Worm (Caenorhabditis elegans) whole organism, midembryonic: ENCODE measurements around the gene blos-7.

Experiments
- T22C8.4 ChIP-seq: fragments of 200-800 bp; sonication (Bioruptor generic); IDR thresholded peaks from 2 replicates; pipeline ENCODE4 v1.3.6; 2022; ENCODE audit warnings: missing genetic modification characterization, missing compliant biosample characterization
- cog-1 ChIP-seq: sonication (generic microtip); optimal IDR thresholded peaks from 2 replicates; lab custom pipeline; 2016; ENCODE audit warnings: missing genetic modification characterization, missing compliant biosample characterization
- flt-1 ChIP-seq: fragments of 200-800 bp; sonication (Bioruptor generic); IDR thresholded peaks from 2 replicates; pipeline ENCODE4 v1.3.6; 2022; ENCODE audit warnings: missing genetic modification characterization, missing compliant biosample characterization
- klf-2 ChIP-seq: fragments of 200-800 bp; sonication (Bioruptor generic); conservative IDR thresholded peaks from 2 replicates; pipeline ENCODE4 v1.3.6; 2022; ENCODE audit warnings: missing genetic modification reagents, missing genetic modification characterization, missing compliant biosample characterization
- med-1 ChIP-seq: sonication (generic microtip); optimal IDR thresholded peaks from 2 replicates; lab custom pipeline; 2017; ENCODE audit warnings: missing genetic modification characterization, mild to moderate bottlenecking, missing compliant biosample characterization, antibody characterized with exemption, missing genetic modification reagents; ENCODE audit not compliant: insufficient read depth
- ref-1 ChIP-seq: fragments of 200-800 bp; sonication (Bioruptor generic); conservative IDR thresholded peaks from 2 replicates; pipeline ENCODE4 v1.3.6; 2022; ENCODE audit warnings: missing genetic modification reagents, missing genetic modification characterization, missing compliant biosample characterization
- tab-1 ChIP-seq: fragments of 200-800 bp; sonication (Bioruptor generic); IDR thresholded peaks from 2 replicates; pipeline ENCODE4 v1.3.6; 2022; ENCODE audit warnings: missing genetic modification characterization, missing compliant biosample characterization
- ztf-23 ChIP-seq: fragments of 200-800 bp; sonication (Bioruptor generic); IDR thresholded peaks from 2 replicates; pipeline ENCODE4 v1.3.6; 2022; ENCODE audit warnings: missing genetic modification reagents, missing genetic modification characterization, missing compliant biosample characterization
- ztf-29 ChIP-seq: fragments of 200-800 bp; sonication (Bioruptor generic); IDR thresholded peaks from 2 replicates; pipeline ENCODE4 v1.3.6; 2022; ENCODE audit warnings: missing genetic modification reagents, missing genetic modification characterization, missing compliant biosample characterization

blos-7 gene

DNA sequence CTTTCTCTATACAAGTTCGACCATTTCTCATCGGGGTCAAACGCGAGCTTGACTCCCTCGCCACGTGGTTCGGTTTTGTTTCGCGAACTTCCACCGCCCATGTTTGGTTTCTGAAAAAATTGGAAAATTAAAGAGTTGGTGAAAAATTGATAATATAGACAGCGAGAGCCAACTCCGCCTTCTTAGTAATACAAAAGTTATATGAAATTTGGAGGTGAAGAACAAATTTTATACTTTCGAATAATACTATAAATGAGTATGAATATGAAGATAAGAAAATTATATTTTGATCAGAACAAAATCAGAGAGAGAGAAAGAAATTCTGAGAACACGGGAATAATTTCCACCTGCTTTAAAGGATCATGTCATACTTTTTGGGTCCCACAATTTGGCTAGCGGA lies 25.4 kb downstream of the blos-7 start, which contains the start of gene osm-9:
Gene osm-9, minus strand, starts transcription at position 101 of the 400 bp plus-strand sequence.
- TF ChIP-seq ztf-23 (GFP tag; lab: Robert Waterston, UW), result no peak
- TF ChIP-seq med-1 (GFP tag; lab: Kevin White, UChicago), result no peak
- TF ChIP-seq cog-1 (tag; lab: Kevin White, UChicago), result no peak
- no peak for TF ChIP-seq ref-1 (GFP tag; lab: Robert Waterston, UW)
- no peak for TF ChIP-seq ztf-29 (GFP tag; lab: Robert Waterston, UW)
- no peak for TF ChIP-seq klf-2 (GFP tag; lab: Robert Waterston, UW)
- TF ChIP-seq T22C8.4 (GFP tag; lab: Robert Waterston, UW), result no peak
- TF ChIP-seq flt-1, result no peak
- TF ChIP-seq tab-1 (GFP tag; lab: Robert Waterston, UW), result no peak

DNA sequence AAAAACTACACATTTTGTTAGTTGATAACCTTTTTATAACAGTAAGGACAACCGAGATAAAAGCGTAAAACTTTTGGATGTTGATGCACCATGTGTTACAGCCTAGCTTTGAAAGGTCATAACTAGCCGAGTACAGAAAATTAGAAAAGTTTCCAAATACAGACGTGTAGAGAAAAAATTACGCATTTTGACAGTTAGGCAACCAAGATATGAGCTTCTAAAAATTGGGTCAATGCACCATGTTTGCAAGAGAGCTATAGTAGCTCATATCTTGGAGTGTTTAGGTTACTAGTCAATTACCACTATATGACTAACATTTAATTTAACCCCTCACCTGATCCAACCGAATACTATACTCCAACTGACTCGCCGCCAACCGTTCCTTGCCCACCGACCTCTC lies 29.8 kb downstream of the blos-7 start:
- TF ChIP-seq ref-1 (GFP tag; lab: Robert Waterston, UW), result no peak
- TF ChIP-seq klf-2 (GFP tag; lab: Robert Waterston, UW), result no peak
- no peak for TF ChIP-seq T22C8.4 (GFP tag; lab: Robert Waterston, UW)
- no peak for TF ChIP-seq cog-1 (tag; lab: Kevin White, UChicago)
- TF ChIP-seq med-1 (GFP tag; lab: Kevin White, UChicago), result no peak
- TF ChIP-seq ztf-23 (GFP tag; lab: Robert Waterston, UW), result no peak
- no peak for TF ChIP-seq flt-1
- no peak for TF ChIP-seq tab-1 (GFP tag; lab: Robert Waterston, UW)
- no peak for TF ChIP-seq ztf-29 (GFP tag; lab: Robert Waterston, UW)

DNA sequence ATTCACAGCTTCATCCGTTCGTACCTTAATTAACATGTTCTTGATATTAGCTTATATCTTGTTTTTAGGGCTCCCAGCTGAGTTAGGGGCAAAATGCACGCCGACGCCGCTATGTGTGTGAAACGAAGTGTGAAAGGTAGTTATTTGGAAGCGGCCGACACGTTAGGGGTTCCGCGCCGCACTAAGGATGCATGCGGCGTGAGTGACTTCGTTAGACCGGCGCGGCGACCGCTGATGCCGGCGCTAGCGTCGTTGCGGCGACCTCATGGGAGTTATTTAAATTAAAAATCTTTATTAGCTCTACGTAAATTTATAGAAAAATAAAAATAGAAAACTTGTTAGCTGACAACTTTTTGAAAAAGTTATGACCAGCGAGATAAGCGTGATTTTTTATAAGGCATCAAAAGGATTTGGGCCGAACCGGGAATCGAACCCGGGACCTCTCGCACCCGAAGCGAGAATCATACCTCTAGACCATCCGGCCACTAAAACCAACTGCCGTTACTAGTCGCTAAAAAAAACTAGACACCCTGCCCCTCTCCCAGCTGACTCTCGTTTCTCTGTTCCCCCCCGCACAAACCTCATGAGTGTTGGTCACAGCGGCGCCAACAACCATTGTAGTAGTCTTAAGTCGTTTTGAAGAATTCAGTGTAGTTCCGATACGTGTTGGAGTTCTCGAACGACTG lies 30.8 kb downstream of the blos-7 start:
- TF ChIP-seq cog-1 (tag; lab: Kevin White, UChicago) (peak; percentile 26), ref-1 (GFP tag; lab: Robert Waterston, UW) (peak; percentile 65; the same call in 1 of the 2 replicates), tab-1 (GFP tag; lab: Robert Waterston, UW) (peak; percentile 85), klf-2 (GFP tag; lab: Robert Waterston, UW) (0 out of 2 replicates have a peak, but pooled peaks have one; percentile 26), T22C8.4 (GFP tag; lab: Robert Waterston, UW) (peak; percentile 27; the same call in 1 of the 2 replicates), med-1 (GFP tag; lab: Kevin White, UChicago) (no peak), flt-1 (peak; percentile 91), ztf-29 (GFP tag; lab: Robert Waterston, UW) (peak; percentile 65; the same call in 1 of the 2 replicates), ztf-23 (GFP tag; lab: Robert Waterston, UW) (peak; percentile 61; the same call in 1 of the 2 replicates)

DNA sequence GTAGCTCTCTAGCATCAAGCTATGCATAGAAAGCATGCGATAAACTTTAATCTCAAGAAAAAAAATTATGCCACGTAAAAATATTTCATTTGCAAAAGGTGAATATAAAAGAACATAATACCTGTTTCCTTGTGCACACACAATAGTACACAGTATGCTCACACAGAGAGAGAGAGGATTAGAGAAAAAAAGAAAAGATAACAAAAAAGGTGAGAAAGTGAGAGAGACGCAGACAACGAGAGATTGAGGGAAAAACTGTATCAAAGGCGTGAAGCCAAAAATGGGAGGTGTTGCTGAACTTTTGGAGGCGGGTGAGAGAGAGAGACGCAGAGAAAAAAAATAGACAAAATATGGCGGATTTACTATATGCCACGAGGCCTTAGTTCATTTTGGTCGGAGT lies 34.4 kb downstream of the blos-7 start:
- no peak for TF ChIP-seq T22C8.4 (GFP tag; lab: Robert Waterston, UW)
- no peak for TF ChIP-seq ztf-29 (GFP tag; lab: Robert Waterston, UW)
- TF ChIP-seq tab-1 (GFP tag; lab: Robert Waterston, UW), result no peak
- no peak for TF ChIP-seq cog-1 (tag; lab: Kevin White, UChicago)
- no peak for TF ChIP-seq ref-1 (GFP tag; lab: Robert Waterston, UW)
- TF ChIP-seq ztf-23 (GFP tag; lab: Robert Waterston, UW), result no peak
- no peak for TF ChIP-seq flt-1

DNA sequence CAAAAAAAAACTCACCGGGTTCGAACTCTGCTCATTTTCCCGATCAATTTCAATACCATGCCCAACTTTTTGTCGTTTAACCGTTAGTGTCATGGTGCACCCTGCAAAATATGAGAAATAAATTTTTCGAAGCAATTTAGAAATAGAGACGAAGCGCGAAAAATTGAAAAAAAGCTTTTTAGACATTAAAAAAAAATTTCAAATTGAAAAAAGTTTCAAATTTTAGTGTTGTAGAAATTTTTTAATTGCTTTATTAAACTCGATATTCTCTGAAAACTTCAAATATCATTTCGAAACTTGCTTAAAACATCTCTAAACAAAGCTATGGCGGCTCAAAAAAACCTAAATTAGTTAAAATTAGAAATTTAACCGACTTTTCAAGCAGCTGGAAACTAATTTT lies 35.2 kb downstream of the blos-7 start, which contains the start of gene nstp-6:
Gene nstp-6, minus strand, starts transcription at position 101 of the 400 bp plus-strand sequence.
- TF ChIP-seq cog-1 (tag; lab: Kevin White, UChicago), result no peak
- TF ChIP-seq med-1 (GFP tag; lab: Kevin White, UChicago), result no peak
- no peak for TF ChIP-seq klf-2 (GFP tag; lab: Robert Waterston, UW)
- no peak for TF ChIP-seq flt-1
- no peak for TF ChIP-seq ref-1 (GFP tag; lab: Robert Waterston, UW)
- TF ChIP-seq ztf-23 (GFP tag; lab: Robert Waterston, UW), result no peak
- TF ChIP-seq T22C8.4 (GFP tag; lab: Robert Waterston, UW), result no peak
- no peak for TF ChIP-seq ztf-29 (GFP tag; lab: Robert Waterston, UW)
- TF ChIP-seq tab-1 (GFP tag; lab: Robert Waterston, UW), result no peak

DNA sequence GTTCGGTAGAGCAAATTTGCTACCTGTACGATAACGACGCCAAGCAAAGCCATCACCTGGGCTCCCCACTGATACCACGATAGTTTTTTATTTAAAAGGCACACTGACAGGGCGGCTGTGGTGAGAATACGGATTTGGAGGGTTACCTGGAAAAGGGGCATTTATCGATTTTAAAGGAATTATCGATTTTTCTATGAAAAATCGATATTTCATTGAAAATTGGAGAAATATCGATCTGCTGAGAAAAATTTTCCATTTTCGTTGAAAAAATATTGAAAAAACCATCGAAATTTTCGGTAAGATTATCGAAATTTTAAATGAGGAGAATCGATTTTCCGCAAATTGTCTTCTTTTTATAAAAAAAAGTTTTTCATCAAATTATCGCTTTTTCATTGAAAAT lies 37.6 kb downstream of the blos-7 start:
- no peak for TF ChIP-seq ztf-29 (GFP tag; lab: Robert Waterston, UW)
- 0 out of 2 replicates have a peak, but pooled peaks have one; percentile 58 for TF ChIP-seq T22C8.4 (GFP tag; lab: Robert Waterston, UW)

DNA sequence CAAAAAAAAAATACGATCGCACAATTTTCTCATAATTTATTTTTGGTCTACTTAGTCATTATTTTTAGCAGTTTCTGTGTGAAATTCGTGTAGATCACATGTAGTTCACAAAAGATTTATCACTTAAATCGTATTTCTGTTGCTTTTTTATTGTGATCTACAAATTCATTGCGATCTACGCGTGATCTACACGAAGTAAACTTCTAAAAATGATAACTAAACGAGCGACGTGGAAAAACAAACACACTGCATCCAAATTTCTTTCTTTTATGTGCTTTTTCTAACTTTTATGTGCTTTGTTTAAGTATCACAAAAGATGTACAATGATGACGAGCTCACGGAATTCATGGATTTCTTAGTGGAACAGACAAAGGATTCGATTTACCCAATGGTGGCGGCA lies 42.8 kb downstream of the blos-7 start, which contains the start of gene B0212.3:
Gene B0212.3, plus strand, starts transcription at position 301 of the 400 bp plus-strand sequence.
- TF ChIP-seq klf-2 (GFP tag; lab: Robert Waterston, UW) (no peak), tab-1 (GFP tag; lab: Robert Waterston, UW) (no peak), flt-1 (no peak), ztf-29 (GFP tag; lab: Robert Waterston, UW) (no peak), med-1 (GFP tag; lab: Kevin White, UChicago) (no peak), ref-1 (GFP tag; lab: Robert Waterston, UW) (no peak), ztf-23 (GFP tag; lab: Robert Waterston, UW) (no peak), T22C8.4 (GFP tag; lab: Robert Waterston, UW) (no peak), cog-1 (tag; lab: Kevin White, UChicago) (no peak)

DNA sequence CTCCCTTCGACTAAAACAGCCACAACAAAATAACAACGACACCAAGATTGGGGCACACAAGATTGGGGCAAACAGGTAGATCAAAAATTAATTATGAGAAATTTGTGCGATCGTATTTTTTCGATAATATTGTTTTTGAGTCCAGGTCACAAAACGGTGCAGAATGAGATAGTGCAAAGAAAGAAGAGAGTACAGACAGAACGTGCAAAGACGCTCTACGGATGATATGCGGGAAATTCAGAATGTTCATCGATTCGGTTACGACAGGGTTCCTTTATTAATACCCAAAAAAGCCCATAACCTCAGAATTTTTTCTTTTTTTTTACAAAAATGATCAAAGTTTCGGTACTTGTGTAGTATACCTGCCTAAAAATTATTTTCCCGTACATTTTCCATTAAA lies 43.5 kb downstream of the blos-7 start:
- TF ChIP-seq klf-2 (GFP tag; lab: Robert Waterston, UW) (no peak), flt-1 (no peak), med-1 (GFP tag; lab: Kevin White, UChicago) (no peak), ztf-29 (GFP tag; lab: Robert Waterston, UW) (no peak), tab-1 (GFP tag; lab: Robert Waterston, UW) (no peak), ztf-23 (GFP tag; lab: Robert Waterston, UW) (no peak), T22C8.4 (GFP tag; lab: Robert Waterston, UW) (no peak), ref-1 (GFP tag; lab: Robert Waterston, UW) (no peak), cog-1 (tag; lab: Kevin White, UChicago) (no peak)

DNA sequence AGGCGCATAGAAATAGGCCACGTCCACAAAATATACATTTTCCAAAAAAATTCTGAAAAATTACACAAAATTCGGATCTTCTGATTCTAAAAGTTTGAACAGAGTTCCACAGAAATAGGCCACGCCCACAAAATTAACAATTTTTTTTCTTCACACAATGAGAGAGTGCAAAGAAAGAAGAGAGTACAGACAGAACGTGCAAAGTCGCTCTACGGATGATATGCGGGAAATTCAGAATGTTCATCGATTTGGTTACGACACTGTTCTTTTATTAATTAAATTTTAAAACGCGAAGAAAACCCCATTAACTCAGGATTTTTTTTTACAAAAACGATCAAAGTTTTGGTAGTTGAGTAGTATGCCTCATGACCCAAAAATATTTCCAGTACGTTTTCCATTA lies 49.7 kb downstream of the blos-7 start:
- TF ChIP-seq ref-1 (GFP tag; lab: Robert Waterston, UW) (no peak), med-1 (GFP tag; lab: Kevin White, UChicago) (no peak), T22C8.4 (GFP tag; lab: Robert Waterston, UW) (no peak), ztf-23 (GFP tag; lab: Robert Waterston, UW) (no peak), tab-1 (GFP tag; lab: Robert Waterston, UW) (no peak), ztf-29 (GFP tag; lab: Robert Waterston, UW) (no peak), cog-1 (tag; lab: Kevin White, UChicago) (no peak), klf-2 (GFP tag; lab: Robert Waterston, UW) (no peak), flt-1 (no peak)
